Worm (Caenorhabditis elegans): Measurements from ENCODE around the gene ZC250.5.
A peak's percentile ranks its signal among the peaks of the same experiment; 100 is the strongest.

DNA sequence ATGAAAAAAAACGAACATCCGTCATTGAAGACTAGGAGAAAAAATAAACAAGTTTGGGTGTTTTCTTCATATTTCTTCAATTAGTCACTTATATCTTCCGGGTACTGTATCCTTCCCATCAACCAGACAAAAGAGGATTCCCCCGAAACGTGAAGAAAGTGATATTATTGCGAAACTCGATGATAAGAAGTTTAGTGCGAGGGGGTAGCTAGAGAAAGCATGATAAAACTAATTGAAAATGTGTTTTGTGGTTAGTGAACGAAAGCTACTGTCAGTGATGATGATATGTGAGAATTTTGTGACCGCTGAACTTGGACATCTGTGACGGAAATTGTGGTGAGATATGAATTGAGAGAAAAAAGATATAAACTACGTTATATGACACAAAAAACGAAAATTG is 17.4 kb downstream of the ZC250.5 start:
- TF ChIP-seq fos-1 (tag; optimal IDR thresholded peaks at IDR 0.05): peak; percentile 46
- TF ChIP-seq unc-62 (GFP tag; optimal IDR thresholded peaks at IDR 0.05): peak; percentile 52
- no peak for TF ChIP-seq nhr-11 (tag; optimal IDR thresholded peaks at IDR 0.05)
- TF ChIP-seq ama-1 (optimal IDR thresholded peaks at IDR 0.05): no peak
- TF ChIP-seq ceh-82 (tag; optimal IDR thresholded peaks at IDR 0.05): no peak
- TF ChIP-seq nhr-12 (tag; optimal IDR thresholded peaks at IDR 0.05): no peak

Data from whole organism, L3 larva.